Worm (Caenorhabditis elegans) whole organism, mixed stage, embryonic: Measurements from ENCODE around the gene alh-8.

Experiments used
- elt-1 ChIP-seq: sonication (generic microtip); optimal IDR thresholded peaks from 2 replicates; lab custom pipeline; 2017; ENCODE audit warnings: missing genetic modification characterization, mild to moderate bottlenecking, missing compliant biosample characterization, antibody characterized with exemption, moderate library complexity, borderline replicate concordance; ENCODE audit not compliant: insufficient read depth
- elt-3 ChIP-seq: fragments of 150-350 bp; optimal IDR thresholded peaks from 2 replicates; lab custom pipeline; 2014; ENCODE audit warnings: missing biosample characterization, missing genetic modification characterization
- lin-13 ChIP-seq: fragments of 150-350 bp; optimal IDR thresholded peaks from 2 replicates; lab custom pipeline; 2014; ENCODE audit warnings: missing biosample characterization, missing genetic modification characterization
- lsy-2 ChIP-seq: fragments of 150-350 bp; optimal IDR thresholded peaks from 2 replicates; lab custom pipeline; 2014; ENCODE audit warnings: missing biosample characterization, missing genetic modification characterization
- mls-2 ChIP-seq: sonication (generic microtip); optimal IDR thresholded peaks from 2 replicates; lab custom pipeline; 2016; ENCODE audit warnings: mild to moderate bottlenecking, missing genetic modification characterization, moderate library complexity, missing compliant biosample characterization
- nhr-76 ChIP-seq: sonication (generic microtip); optimal IDR thresholded peaks from 2 replicates; lab custom pipeline; 2017; ENCODE audit warnings: missing biosample characterization, missing genetic modification characterization
- pha-4 ChIP-seq: fragments of 150-350 bp; optimal IDR thresholded peaks from 2 replicates; lab custom pipeline; 2018; ENCODE audit warnings: missing biosample characterization, missing genetic modification reagents, missing genetic modification characterization
- sptf-1 ChIP-seq: sonication (generic microtip); optimal IDR thresholded peaks from 2 replicates; lab custom pipeline; 2017; ENCODE audit warnings: mild to moderate bottlenecking, missing genetic modification characterization, moderate library complexity, missing compliant biosample characterization
- unc-39 ChIP-seq: fragments of 150-350 bp; optimal IDR thresholded peaks from 2 replicates; lab custom pipeline; 2014; ENCODE audit warnings: missing biosample characterization, missing genetic modification characterization
- unc-62 ChIP-seq: fragments of 150-350 bp; optimal IDR thresholded peaks from 2 replicates; lab custom pipeline; 2014; ENCODE audit warnings: missing biosample characterization, missing genetic modification reagents, missing genetic modification characterization
- ztf-11 ChIP-seq: fragments of 150-350 bp; optimal IDR thresholded peaks from 2 replicates; lab custom pipeline; 2014; ENCODE audit warnings: missing biosample characterization, missing genetic modification characterization

DNA sequence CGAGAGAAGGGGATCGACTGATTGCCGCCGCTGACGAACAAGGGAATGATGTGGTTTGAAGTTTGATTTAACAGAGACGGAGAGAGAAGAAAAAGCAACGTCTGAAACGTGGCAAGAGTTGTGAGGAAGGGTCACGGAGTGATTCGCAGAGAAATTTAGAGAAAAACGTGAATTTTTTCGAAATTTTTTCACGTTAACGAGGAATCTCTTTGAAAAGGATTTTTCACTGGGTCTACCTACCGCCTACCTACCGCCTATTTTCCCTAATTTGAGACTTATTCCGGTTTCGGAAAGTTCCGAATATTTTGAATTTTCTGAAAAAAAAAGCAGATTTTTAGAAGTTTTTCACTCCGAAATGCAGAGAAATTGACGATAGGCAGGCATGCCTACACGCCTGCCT, 19.4 kb upstream of the alh-8 start, which contains the start of gene fcmt-1:
- TF ChIP-seq unc-62 (GFP tag; lab: Kevin White, UChicago), result no peak
- TF ChIP-seq pha-4 (tag; lab: Kevin White, UChicago), result no peak
- no peak for TF ChIP-seq ztf-11
- no peak for TF ChIP-seq nhr-76 (tag; lab: Kevin White, UChicago)
- TF ChIP-seq elt-1 (tag; lab: Kevin White, UChicago), result no peak
- TF ChIP-seq unc-39 (tag; lab: Kevin White, UChicago), result no peak
- no peak for TF ChIP-seq lsy-2
- no peak for TF ChIP-seq lin-13
- TF ChIP-seq mls-2, result no peak
- TF ChIP-seq elt-3 (tag; lab: Kevin White, UChicago), result no peak
- no peak for TF ChIP-seq sptf-1 (tag; lab: Kevin White, UChicago)
